Fruit fly (Drosophila melanogaster) whole organism, embryonic: Measurements from ENCODE around the gene AstA.

Source experiments
- Aef1 ChIP-seq: fragments of 200-800 bp; sonication (Bioruptor generic); IDR thresholded peaks from 3 replicates; pipeline ENCODE4 v1.3.6; 2022; ENCODE audit warnings: missing biosample characterization, missing genetic modification characterization
- Atf6 ChIP-seq: fragments of 200-800 bp; sonication (Bioruptor generic); IDR thresholded peaks from 2 replicates; pipeline ENCODE4 v1.3.6; 2022; ENCODE audit warnings: missing biosample characterization, missing genetic modification characterization
- Blimp-1 ChIP-seq: fragments of 200-800 bp; sonication (Bioruptor generic); optimal IDR thresholded peaks from 3 replicates; lab custom pipeline; 2018; ENCODE audit warnings: missing biosample characterization, missing genetic modification characterization, mild to moderate bottlenecking, moderate library complexity, missing genetic modification reagents
- CG10979 ChIP-seq: fragments of 200-800 bp; sonication (Bioruptor generic); optimal IDR thresholded peaks from 2 replicates; lab custom pipeline; 2018; ENCODE audit warnings: missing biosample characterization, mild to moderate bottlenecking, missing genetic modification characterization, moderate library complexity
- CG11504 ChIP-seq: fragments of 200-800 bp; sonication (Bioruptor generic); optimal IDR thresholded peaks from 3 replicates; lab custom pipeline; 2019; ENCODE audit warnings: missing biosample characterization, mild to moderate bottlenecking, missing genetic modification characterization, moderate library complexity
- CG12659 ChIP-seq: fragments of 200-800 bp; sonication (Bioruptor generic); optimal IDR thresholded peaks from 3 replicates; lab custom pipeline; 2017; ENCODE audit warnings: mild to moderate bottlenecking, missing biosample characterization, missing genetic modification reagents, missing genetic modification characterization
- CG13775 ChIP-seq: fragments of 200-800 bp; sonication (Bioruptor generic); optimal IDR thresholded peaks from 3 replicates; lab custom pipeline; 2017; ENCODE audit warnings: missing biosample characterization, mild to moderate bottlenecking, missing genetic modification characterization
- CG14860 ChIP-seq: fragments of 200-800 bp; sonication (Bioruptor generic); IDR thresholded peaks from 3 replicates; pipeline ENCODE4 v1.3.6; 2022; ENCODE audit warnings: missing biosample characterization, missing genetic modification characterization; ENCODE audit not compliant: partially characterized antibody
- CG15601 ChIP-seq: fragments of 200-800 bp; sonication (Bioruptor generic); optimal IDR thresholded peaks from 3 replicates; lab custom pipeline; 2019; ENCODE audit warnings: missing biosample characterization, mild to moderate bottlenecking, missing genetic modification characterization, moderate library complexity
- CG2116 ChIP-seq: fragments of 200-800 bp; sonication (Bioruptor generic); optimal IDR thresholded peaks from 3 replicates; lab custom pipeline; 2018; ENCODE audit warnings: missing biosample characterization, mild to moderate bottlenecking, missing genetic modification characterization
- CG31224 ChIP-seq: fragments of 200-800 bp; sonication (Bioruptor generic); IDR thresholded peaks from 2 replicates; pipeline ENCODE4 v1.3.6; 2022; ENCODE audit warnings: missing biosample characterization, missing genetic modification characterization
- CG31365 ChIP-seq: fragments of 200-800 bp; sonication (Bioruptor generic); optimal IDR thresholded peaks from 2 replicates; lab custom pipeline; 2018; ENCODE audit warnings: missing biosample characterization, mild to moderate bottlenecking, missing genetic modification characterization
- CG3726 ChIP-seq: fragments of 200-800 bp; sonication (Bioruptor generic); IDR thresholded peaks from 3 replicates; pipeline ENCODE4, ENCODE4 v1.3.6; 2022; ENCODE audit warnings: missing biosample characterization, missing genetic modification characterization
- CG8359 ChIP-seq: fragments of 200-800 bp; sonication (Bioruptor generic); optimal IDR thresholded peaks from 2 replicates; lab custom pipeline; 2017; ENCODE audit warnings: missing biosample characterization, mild to moderate bottlenecking, missing genetic modification characterization, borderline replicate concordance
- D ChIP-seq, 2 experiments: fragments of 200-800 bp in 1 of 2; fragments of >200 bp in 1 of 2; sonication (Bioruptor generic) in 1 of 2; optimal IDR thresholded peaks; 2 replicates in 1 of 2; 3 replicates in 1 of 2; lab custom pipeline; 2017; ENCODE audit warnings: mild to moderate bottlenecking in 1 of 2, missing biosample characterization in 1 of 2, missing genetic modification characterization in 1 of 2, missing genetic modification reagents in 1 of 2
- Dek ChIP-seq: fragments of 200-800 bp; sonication (Bioruptor generic); optimal IDR thresholded peaks from 3 replicates; lab custom pipeline; 2019; ENCODE audit warnings: missing biosample characterization, mild to moderate bottlenecking, missing genetic modification characterization, moderate library complexity
- Doc3 ChIP-seq: fragments of 200-800 bp; sonication (Bioruptor generic); IDR thresholded peaks from 3 replicates; pipeline ENCODE4 v1.3.6; 2022; ENCODE audit warnings: missing biosample characterization, missing genetic modification characterization; ENCODE audit not compliant: partially characterized antibody
- Gsc ChIP-seq: fragments of 200-800 bp; sonication (Bioruptor generic); IDR thresholded peaks from 2 replicates; pipeline ENCODE4 v1.3.6; 2022; ENCODE audit warnings: missing biosample characterization, missing genetic modification characterization
- Max ChIP-seq: fragments of 200-800 bp; sonication (Bioruptor generic); optimal IDR thresholded peaks from 2 replicates; lab custom pipeline; 2016; ENCODE audit warnings: missing biosample characterization, mild to moderate bottlenecking, missing genetic modification characterization
- Med ChIP-seq: fragments of 200-800 bp; sonication (Bioruptor generic); peaks from one replicate; lab custom pipeline; 2016; ENCODE audit warnings: missing biosample characterization, missing genetic modification characterization, mild to moderate bottlenecking, inconsistent platforms, moderate library complexity
- NC2α ChIP-seq: fragments of 200-800 bp; sonication (Bioruptor generic); optimal IDR thresholded peaks from 2 replicates; lab custom pipeline; 2016; ENCODE audit warnings: missing biosample characterization, missing genetic modification characterization
- Neu2 ChIP-seq: fragments of 200-800 bp; sonication (Bioruptor generic); optimal IDR thresholded peaks from 3 replicates; lab custom pipeline; 2016; ENCODE audit warnings: missing biosample characterization, missing genetic modification characterization, borderline replicate concordance
- Nf-YB ChIP-seq: fragments of 200-800 bp; sonication (Bioruptor generic); optimal IDR thresholded peaks from 3 replicates; lab custom pipeline; 2019; ENCODE audit warnings: missing biosample characterization, mild to moderate bottlenecking, missing genetic modification characterization, moderate library complexity
- Sin3A ChIP-seq: fragments of >200 bp; optimal IDR thresholded peaks from 2 replicates; lab custom pipeline; 2018
- Usf ChIP-seq: fragments of 200-800 bp; sonication (Bioruptor generic); optimal IDR thresholded peaks from 2 replicates; lab custom pipeline; 2017; ENCODE audit warnings: missing genotype, missing biosample characterization, missing genetic modification characterization
- ac ChIP-seq: fragments of 200-800 bp; sonication (Bioruptor generic); optimal IDR thresholded peaks from 3 replicates; lab custom pipeline; 2017; ENCODE audit warnings: missing biosample characterization, mild to moderate bottlenecking, missing genetic modification characterization
- al ChIP-seq: fragments of 200-800 bp; sonication (Bioruptor generic); IDR thresholded peaks from 2 replicates; pipeline ENCODE4 v1.3.6; 2022; ENCODE audit warnings: missing biosample characterization, missing genetic modification characterization
- aop ChIP-seq: fragments of 200-800 bp; sonication (Bioruptor generic); IDR thresholded peaks from 2 replicates; pipeline ENCODE4 v1.3.6; 2022; ENCODE audit warnings: missing biosample characterization, missing genetic modification characterization
- ara ChIP-seq: fragments of 200-800 bp; sonication (Bioruptor generic); IDR thresholded peaks from 2 replicates; pipeline ENCODE4 v1.3.6; 2022; ENCODE audit warnings: missing biosample characterization, missing genetic modification characterization
- ash1 ChIP-seq: fragments of 200-800 bp; sonication (Bioruptor generic); optimal IDR thresholded peaks from 2 replicates; lab custom pipeline; 2018; ENCODE audit warnings: missing biosample characterization, mild to moderate bottlenecking, missing genetic modification characterization
- bab2 ChIP-seq: fragments of 200-800 bp; sonication (Bioruptor generic); optimal IDR thresholded peaks from 2 replicates; lab custom pipeline; 2016; ENCODE audit warnings: missing biosample characterization, missing genetic modification characterization
- br ChIP-seq: fragments of >200 bp; optimal IDR thresholded peaks from 2 replicates; lab custom pipeline; 2017
- bsh ChIP-seq, 2 experiments: fragments of 200-800 bp; sonication (Bioruptor generic); optimal IDR thresholded peaks; 2 replicates each; lab custom pipeline; 2017 to 2018; ENCODE audit warnings: mild to moderate bottlenecking in 2 of 2, missing biosample characterization in 2 of 2, missing genetic modification characterization in 2 of 2, moderate library complexity in 1 of 2
- cg ChIP-seq: fragments of 200-800 bp; sonication (Bioruptor generic); optimal IDR thresholded peaks from 3 replicates; lab custom pipeline; 2019; ENCODE audit warnings: missing biosample characterization, mild to moderate bottlenecking, missing genetic modification characterization, moderate library complexity
- ci ChIP-seq: fragments of 200-800 bp; sonication (Bioruptor generic); IDR thresholded peaks from 3 replicates; pipeline ENCODE4 v1.3.6; 2022; ENCODE audit warnings: missing biosample characterization, missing genetic modification characterization
- en ChIP-seq: fragments of 200-800 bp; sonication (Bioruptor generic); optimal IDR thresholded peaks from 2 replicates; lab custom pipeline; 2016; ENCODE audit warnings: missing biosample characterization, missing genetic modification characterization
- esg ChIP-seq: fragments of 200-800 bp; sonication (Bioruptor generic); conservative IDR thresholded peaks from 2 replicates; pipeline ENCODE4 v1.3.6; 2022; ENCODE audit warnings: missing biosample characterization, missing genetic modification characterization
- gsb ChIP-seq: fragments of 200-800 bp; sonication (Bioruptor generic); IDR thresholded peaks from 2 replicates; pipeline ENCODE4 v1.3.6; 2022; ENCODE audit warnings: missing biosample characterization, missing genetic modification characterization
- gsb-n ChIP-seq: fragments of 200-800 bp; sonication (Bioruptor generic); optimal IDR thresholded peaks from 3 replicates; lab custom pipeline; 2018; ENCODE audit warnings: missing biosample characterization, mild to moderate bottlenecking, missing genetic modification characterization
- h ChIP-seq: fragments of >200 bp; optimal IDR thresholded peaks from 2 replicates; lab custom pipeline; 2017
- jumu ChIP-seq: fragments of 200-800 bp; sonication (Bioruptor generic); optimal IDR thresholded peaks from 3 replicates; lab custom pipeline; 2016; ENCODE audit warnings: missing biosample characterization, missing genetic modification characterization
- ken ChIP-seq: fragments of 200-800 bp; sonication (Bioruptor generic); IDR thresholded peaks from 3 replicates; pipeline ENCODE4 v1.3.6; 2022; ENCODE audit warnings: missing biosample characterization, missing genetic modification characterization
- kni ChIP-seq: fragments of 200-800 bp; sonication (Bioruptor generic); optimal IDR thresholded peaks from 3 replicates; lab custom pipeline; 2017; ENCODE audit warnings: mild to moderate bottlenecking, missing biosample characterization, missing genetic modification reagents, missing genetic modification characterization
- pum ChIP-seq: fragments of 200-800 bp; sonication (Bioruptor generic); optimal IDR thresholded peaks from 2 replicates; lab custom pipeline; 2016; ENCODE audit warnings: missing biosample characterization, missing genetic modification characterization
- sens ChIP-seq: fragments of 200-800 bp; sonication (Bioruptor generic); peaks from one replicate; lab custom pipeline; 2016; ENCODE audit warnings: missing biosample characterization, missing genetic modification characterization
- sens-2 ChIP-seq: fragments of 200-800 bp; sonication (Bioruptor generic); IDR thresholded peaks from 2 replicates; pipeline ENCODE4 v1.3.6; 2022; ENCODE audit warnings: missing biosample characterization, missing genetic modification characterization
- tll ChIP-seq, 2 experiments: fragments of 200-800 bp in 1 of 2; fragments of >200 bp in 1 of 2; sonication (Bioruptor generic) in 1 of 2; optimal IDR thresholded peaks; 2 replicates each; lab custom pipeline; 2017 to 2019; ENCODE audit warnings: missing biosample characterization in 2 of 2, missing genetic modification characterization in 2 of 2, mild to moderate bottlenecking in 1 of 2, moderate library complexity in 1 of 2
- twi ChIP-seq: fragments of 200-800 bp; optimal IDR thresholded peaks from 2 replicates; lab custom pipeline; 2019; ENCODE audit warnings: missing biosample characterization, mild to moderate bottlenecking, missing genetic modification characterization, moderate library complexity
- zfh2 ChIP-seq: fragments of 200-800 bp; sonication (Bioruptor generic); optimal IDR thresholded peaks from 2 replicates; lab custom pipeline; 2016; ENCODE audit warnings: missing biosample characterization, missing genetic modification characterization

The AstA gene

DNA sequence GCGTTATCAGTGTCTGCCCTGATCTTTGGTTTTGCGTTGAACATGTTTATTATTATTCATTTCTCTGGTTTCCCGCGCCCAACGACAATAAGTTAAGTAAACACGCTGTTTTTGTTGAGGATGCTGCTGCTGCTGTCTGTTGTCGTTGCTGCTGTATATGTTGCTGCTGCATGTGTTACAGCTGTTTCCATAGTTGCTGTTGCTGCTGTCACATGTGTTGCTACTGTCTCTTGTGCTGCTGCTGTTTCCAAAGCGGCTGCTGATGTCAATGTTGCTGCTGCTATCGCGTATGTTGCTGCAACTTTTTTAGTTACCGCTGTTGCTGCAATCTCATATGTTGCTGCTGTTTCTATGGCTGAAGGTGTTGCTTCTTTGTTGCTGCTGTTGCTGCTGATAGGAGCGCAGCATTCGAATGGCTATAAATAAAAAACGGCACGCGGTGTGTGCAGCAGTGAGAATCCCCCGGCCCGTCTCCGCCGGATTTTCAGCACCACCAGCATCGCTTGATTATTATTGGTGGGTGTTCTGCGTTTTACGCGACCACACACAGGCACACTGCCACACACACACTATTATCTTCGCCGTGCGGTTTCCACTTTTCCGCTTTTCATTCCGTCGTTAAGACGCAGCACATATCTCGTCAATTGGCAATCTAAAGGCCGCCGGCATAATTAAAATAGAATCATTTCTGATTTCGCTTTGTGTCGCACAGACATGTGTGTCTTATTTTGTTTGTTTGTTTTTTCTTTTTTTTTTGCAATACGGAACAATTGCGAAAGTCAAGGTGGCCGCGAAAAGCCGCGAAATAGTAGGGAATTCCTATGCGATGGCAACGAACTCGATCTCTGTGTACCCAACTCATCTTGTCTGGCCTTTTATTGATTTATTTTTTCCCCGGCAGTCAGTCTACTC, 44.2 kb downstream of the AstA start (continued):
- no peak for TF ChIP-seq CG14860 (GFP tag; lab: Robert Waterston, UW)
- TF ChIP-seq CG3726 = no peak
- no peak for TF ChIP-seq D (optimal IDR thresholded peaks at IDR 0.05; lab: Kevin White, UChicago)
- no peak for TF ChIP-seq D (GFP tag; optimal IDR thresholded peaks at IDR 0.05; lab: Kevin White, UChicago)
- TF ChIP-seq kni = no peak
- TF ChIP-seq CG2116 (GFP tag; lab: Kevin White, UChicago) = no peak
- TF ChIP-seq pum (GFP tag; lab: Kevin White, UChicago) = no peak
- peak; percentile 91 for TF ChIP-seq twi (tag; lab: Kevin White, UChicago)
- no peak for TF ChIP-seq Usf (GFP tag; lab: Kevin White, UChicago)
- no peak for TF ChIP-seq Doc3 (GFP tag; lab: Robert Waterston, UW)
- no peak for TF ChIP-seq ash1
- TF ChIP-seq ken (GFP tag; lab: Robert Waterston, UW) = 0 out of 3 replicates have a peak, but pooled peaks have one; percentile 26
- peak; percentile 28 for TF ChIP-seq cg (GFP tag; lab: Kevin White, UChicago)
- no peak for TF ChIP-seq Max (GFP tag; lab: Kevin White, UChicago)
- TF ChIP-seq CG8359 = no peak
- no peak for TF ChIP-seq CG13775 (GFP tag; lab: Kevin White, UChicago)
- TF ChIP-seq Neu2 (GFP tag; lab: Kevin White, UChicago) = no peak
- TF ChIP-seq esg (GFP tag; lab: Robert Waterston, UW) = no peak
- TF ChIP-seq ac (GFP tag; lab: Kevin White, UChicago) = no peak
- peak; percentile 42 for TF ChIP-seq Med (GFP tag; lab: Kevin White, UChicago)
- no peak for TF ChIP-seq Blimp-1 (GFP tag; lab: Kevin White, UChicago)
- TF ChIP-seq Atf6 (GFP tag; lab: Robert Waterston, UW) = no peak
- 0 out of 2 replicates have a peak, but pooled peaks have one; percentile 12 for TF ChIP-seq ara (GFP tag; lab: Robert Waterston, UW)
- TF ChIP-seq sens (GFP tag; lab: Kevin White, UChicago) = peak; percentile 70
- TF ChIP-seq bab2 (GFP tag; lab: Kevin White, UChicago) = no peak
- TF ChIP-seq CG11504 (tag; lab: Kevin White, UChicago) = peak; percentile 99
- TF ChIP-seq Gsc (GFP tag; lab: Robert Waterston, UW) = no peak
- TF ChIP-seq al (GFP tag; lab: Robert Waterston, UW) = no peak
- TF ChIP-seq h = no peak
- TF ChIP-seq gsb (GFP tag; lab: Robert Waterston, UW) = no peak
- TF ChIP-seq NC2α (GFP tag; lab: Kevin White, UChicago) = no peak
- peak; percentile 46; the same call in 1 of the 3 replicates for TF ChIP-seq ci (GFP tag; lab: Robert Waterston, UW)
- TF ChIP-seq en (GFP tag; lab: Kevin White, UChicago) = no peak
- TF ChIP-seq Nf-YB (GFP tag; lab: Kevin White, UChicago) = peak; percentile 57
- no peak for TF ChIP-seq Dek (tag; lab: Kevin White, UChicago)
- TF ChIP-seq Sin3A = no peak
- TF ChIP-seq Aef1 (GFP tag; lab: Robert Waterston, UW) = no peak
- no peak for TF ChIP-seq CG10979 (tag; lab: Kevin White, UChicago)
- TF ChIP-seq gsb-n (tag; lab: Kevin White, UChicago) = no peak
- TF ChIP-seq jumu (GFP tag; lab: Kevin White, UChicago) = no peak
- TF ChIP-seq br (lab: Kevin White, UChicago) = no peak
- TF ChIP-seq CG31365 (tag; lab: Kevin White, UChicago) = no peak
- no peak for TF ChIP-seq CG15601
- TF ChIP-seq sens-2 (GFP tag; lab: Robert Waterston, UW) = no peak
- peak; percentile 32; the same call in 1 of the 2 replicates for TF ChIP-seq CG31224
- no peak for TF ChIP-seq aop
- TF ChIP-seq zfh2 (GFP tag; lab: Kevin White, UChicago) = no peak
- TF ChIP-seq CG12659 (GFP tag; lab: Kevin White, UChicago) = no peak
- TF ChIP-seq bsh (GFP tag; optimal IDR thresholded peaks at IDR 0.05; lab: Kevin White, UChicago) = peak in 1 of 2 experiments; percentile 5
- TF ChIP-seq tll (GFP tag; optimal IDR thresholded peaks at IDR 0.05; lab: Kevin White, UChicago) = peak in 1 of 2 experiments; percentile 21
